Fruit fly (Drosophila melanogaster) whole organism, pupa: Measurements from ENCODE around the gene tth.

Experiments used
- CG10348 ChIP-seq: fragments of 200-800 bp; sonication (Bioruptor generic); IDR thresholded peaks from 2 replicates; pipeline ENCODE4 v1.3.6; 2022; ENCODE audit warnings: missing biosample characterization, missing genetic modification characterization
- CG14655 ChIP-seq: fragments of 200-800 bp; sonication (Bioruptor generic); optimal IDR thresholded peaks from 3 replicates; lab custom pipeline; 2017; ENCODE audit warnings: mild to moderate bottlenecking, missing biosample characterization, missing genetic modification reagents, missing genetic modification characterization
- CG15710 ChIP-seq: fragments of 200-800 bp; sonication (Bioruptor generic); optimal IDR thresholded peaks from 2 replicates; lab custom pipeline; 2018; ENCODE audit warnings: missing biosample characterization, mild to moderate bottlenecking, missing genetic modification characterization, moderate library complexity
- CG17806 ChIP-seq: fragments of 200-800 bp; sonication (Bioruptor generic); optimal IDR thresholded peaks from 2 replicates; lab custom pipeline; 2018; ENCODE audit warnings: missing biosample characterization, mild to moderate bottlenecking, missing genetic modification characterization, moderate library complexity
- CG34367 ChIP-seq: fragments of 200-800 bp; sonication (Bioruptor generic); optimal IDR thresholded peaks from 2 replicates; lab custom pipeline; 2018; ENCODE audit warnings: missing biosample characterization, mild to moderate bottlenecking, missing genetic modification characterization
- CG4496 ChIP-seq: fragments of 200-800 bp; sonication (Bioruptor generic); IDR thresholded peaks from 3 replicates; pipeline ENCODE4 v1.3.6; 2022; ENCODE audit warnings: missing biosample characterization, missing genetic modification characterization
- CG8301 ChIP-seq: fragments of 200-800 bp; sonication (Bioruptor generic); optimal IDR thresholded peaks from 2 replicates; lab custom pipeline; 2018; ENCODE audit warnings: missing biosample characterization, mild to moderate bottlenecking, missing genetic modification characterization
- EcR ChIP-seq: fragments of 200-800 bp; sonication (Bioruptor generic); optimal IDR thresholded peaks from 3 replicates; lab custom pipeline; 2019; ENCODE audit warnings: missing biosample characterization, missing genetic modification characterization, mild to moderate bottlenecking, moderate library complexity, missing genetic modification reagents
- Pif1A ChIP-seq: fragments of 200-800 bp; sonication (Bioruptor generic); optimal IDR thresholded peaks from 3 replicates; lab custom pipeline; 2016; ENCODE audit warnings: missing biosample characterization, missing genetic modification characterization
- Pif1B ChIP-seq: fragments of 200-800 bp; sonication (Bioruptor generic); optimal IDR thresholded peaks from 3 replicates; lab custom pipeline; 2016; ENCODE audit warnings: missing biosample characterization, missing genetic modification characterization
- rn ChIP-seq: fragments of 200-800 bp; sonication (Bioruptor generic); IDR thresholded peaks from 2 replicates; pipeline ENCODE4 v1.3.6; 2022; ENCODE audit warnings: missing biosample characterization, missing genetic modification characterization

DNA sequence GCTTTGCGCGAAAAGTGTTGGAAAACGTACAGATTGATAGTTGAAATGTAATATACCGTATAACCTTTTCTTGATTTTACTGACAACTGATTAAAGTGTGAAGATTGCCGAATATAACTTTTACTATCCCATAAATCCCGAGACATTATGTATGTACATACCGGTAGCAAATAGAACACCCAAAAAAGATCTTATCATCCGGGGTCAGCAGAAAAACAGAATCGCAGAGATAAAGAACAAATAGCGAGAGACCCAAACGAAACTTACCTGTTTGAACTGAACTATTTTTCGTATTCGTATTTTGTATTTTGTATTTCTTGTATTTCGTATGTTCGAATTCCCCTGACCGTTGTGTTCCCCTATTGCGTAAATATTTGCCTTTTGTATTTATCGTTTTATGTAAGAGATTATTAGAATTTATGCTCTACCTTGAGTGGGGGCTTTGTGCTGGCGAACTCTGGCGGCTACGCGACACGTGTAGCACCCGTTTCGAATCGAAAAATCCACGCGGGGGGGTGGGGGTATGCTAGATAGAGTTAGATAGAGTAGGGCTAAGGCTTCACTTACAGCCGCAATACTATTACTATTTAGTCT lies 17.0 kb upstream of the tth start:
- TF ChIP-seq CG34367 (tag; lab: Kevin White, UChicago) (no peak), rn (GFP tag; lab: Robert Waterston, UW) (no peak), CG10348 (GFP tag; lab: Robert Waterston, UW) (no peak), Pif1A (GFP tag; lab: Kevin White, UChicago) (no peak), CG4496 (GFP tag; lab: Robert Waterston, UW) (no peak), CG15710 (tag; lab: Kevin White, UChicago) (no peak), EcR (GFP tag; lab: Kevin White, UChicago) (no peak), Pif1B (GFP tag; lab: Kevin White, UChicago) (no peak), CG14655 (no peak), CG17806 (tag; lab: Kevin White, UChicago) (no peak), CG8301 (no peak)
